Fruit fly (Drosophila melanogaster) whole organism, prepupa: Measurements from ENCODE around the gene CG2816.

ENCODE experiments used
- CG3919 ChIP-seq: fragments of 200-800 bp; sonication (Bioruptor generic); optimal IDR thresholded peaks from 3 replicates; lab custom pipeline; 2016; ENCODE audit warnings: missing biosample characterization, missing genetic modification characterization
- CG6276 ChIP-seq: fragments of 200-800 bp; sonication (Bioruptor generic); optimal IDR thresholded peaks from 2 replicates; lab custom pipeline; 2017; ENCODE audit warnings: missing biosample characterization, mild to moderate bottlenecking, missing genetic modification characterization
- Ets21C ChIP-seq: fragments of 200-800 bp; sonication (Bioruptor generic); optimal IDR thresholded peaks from 3 replicates; lab custom pipeline; 2016; ENCODE audit warnings: missing biosample characterization, missing genetic modification characterization
- cyc ChIP-seq: fragments of 200-800 bp; sonication (Bioruptor generic); optimal IDR thresholded peaks from 3 replicates; lab custom pipeline; 2016; ENCODE audit warnings: missing biosample characterization, missing genetic modification characterization
- esn ChIP-seq: fragments of 200-800 bp; sonication (Bioruptor generic); optimal IDR thresholded peaks from 2 replicates; lab custom pipeline; 2016; ENCODE audit warnings: missing biosample characterization, mild to moderate bottlenecking, missing genetic modification characterization, moderate library complexity
- ss ChIP-seq, 2 experiments: fragments of 200-800 bp; sonication (Bioruptor generic); optimal IDR thresholded peaks; 2 replicates in 1 of 2; 3 replicates in 1 of 2; lab custom pipeline; 2017 to 2018; ENCODE audit warnings: mild to moderate bottlenecking in 2 of 2, missing biosample characterization in 2 of 2, missing genetic modification characterization in 2 of 2, moderate library complexity in 1 of 2

- TF ChIP-seq esn (GFP tag; lab: Kevin White, UChicago) (no peak), CG6276 (GFP tag; lab: Kevin White, UChicago) (no peak), Ets21C (GFP tag; lab: Kevin White, UChicago) (no peak), cyc (peak; percentile 14), ss (GFP tag; optimal IDR thresholded peaks at IDR 0.05; lab: Kevin White, UChicago) (no peak), CG3919 (GFP tag; lab: Kevin White, UChicago) (no peak)
Observed at dm6 chr2L:3719414-3719959, 16.0 kb downstream of the CG2816 start.
